Worm (Caenorhabditis elegans) whole organism, midembryonic: ENCODE data around the gene spas-1.

Experiments
- T22C8.4 ChIP-seq: fragments of 200-800 bp; sonication (Bioruptor generic); IDR thresholded peaks from 2 replicates; pipeline ENCODE4 v1.3.6; 2022; ENCODE audit warnings: missing genetic modification characterization, missing compliant biosample characterization
- flt-1 ChIP-seq: fragments of 200-800 bp; sonication (Bioruptor generic); IDR thresholded peaks from 2 replicates; pipeline ENCODE4 v1.3.6; 2022; ENCODE audit warnings: missing genetic modification characterization, missing compliant biosample characterization
- klf-2 ChIP-seq: fragments of 200-800 bp; sonication (Bioruptor generic); conservative IDR thresholded peaks from 2 replicates; pipeline ENCODE4 v1.3.6; 2022; ENCODE audit warnings: missing genetic modification reagents, missing genetic modification characterization, missing compliant biosample characterization
- med-1 ChIP-seq: sonication (generic microtip); optimal IDR thresholded peaks from 2 replicates; lab custom pipeline; 2017; ENCODE audit warnings: missing genetic modification characterization, mild to moderate bottlenecking, missing compliant biosample characterization, antibody characterized with exemption, missing genetic modification reagents; ENCODE audit not compliant: insufficient read depth
- tab-1 ChIP-seq: fragments of 200-800 bp; sonication (Bioruptor generic); IDR thresholded peaks from 2 replicates; pipeline ENCODE4 v1.3.6; 2022; ENCODE audit warnings: missing genetic modification characterization, missing compliant biosample characterization
- ztf-23 ChIP-seq: fragments of 200-800 bp; sonication (Bioruptor generic); IDR thresholded peaks from 2 replicates; pipeline ENCODE4 v1.3.6; 2022; ENCODE audit warnings: missing genetic modification reagents, missing genetic modification characterization, missing compliant biosample characterization
- ztf-29 ChIP-seq: fragments of 200-800 bp; sonication (Bioruptor generic); IDR thresholded peaks from 2 replicates; pipeline ENCODE4 v1.3.6; 2022; ENCODE audit warnings: missing genetic modification reagents, missing genetic modification characterization, missing compliant biosample characterization

DNA sequence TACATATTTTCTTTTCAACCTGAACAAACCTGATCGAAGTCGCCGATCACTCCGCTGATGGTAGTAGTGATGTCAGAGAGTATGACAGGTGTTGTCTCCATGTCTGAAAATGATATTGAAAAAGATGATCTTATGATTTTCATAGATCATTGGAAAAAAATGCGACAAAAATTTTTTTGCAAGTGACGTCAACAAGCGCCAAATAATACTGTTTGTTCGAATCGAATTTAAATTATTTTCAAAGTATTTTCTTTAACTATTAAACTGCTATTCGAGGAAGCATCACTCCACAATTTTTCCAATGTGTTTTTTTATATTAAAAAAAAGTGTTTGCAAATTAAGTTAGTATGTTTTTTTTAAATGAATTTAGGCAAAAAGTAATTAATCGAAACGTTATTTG lies 38.0 kb upstream of the spas-1 start, which contains the start of gene pitr-2:
- TF ChIP-seq T22C8.4 (GFP tag; lab: Robert Waterston, UW), result no peak
- TF ChIP-seq tab-1 (GFP tag; lab: Robert Waterston, UW), result no peak
- no peak for TF ChIP-seq med-1 (GFP tag; lab: Kevin White, UChicago)
- TF ChIP-seq flt-1 (GFP tag; lab: Robert Waterston, UW), result no peak
- no peak for TF ChIP-seq ztf-23 (GFP tag; lab: Robert Waterston, UW)
- no peak for TF ChIP-seq klf-2 (GFP tag; lab: Robert Waterston, UW)
- no peak for TF ChIP-seq ztf-29 (GFP tag; lab: Robert Waterston, UW)
